Worm (Caenorhabditis elegans) whole organism, L1 larva: ENCODE measurements around the gene F44B9.2.

Experiments
- C16A3.4 ChIP-seq: fragments of 150-350 bp; optimal IDR thresholded peaks from 2 replicates; lab custom pipeline; 2014; ENCODE audit warnings: missing biosample characterization, missing genetic modification characterization
- C34B4.2 ChIP-seq: sonication (generic microtip); optimal IDR thresholded peaks from 2 replicates; lab custom pipeline; 2017; ENCODE audit warnings: mild to moderate bottlenecking, missing genetic modification characterization, missing compliant biosample characterization
- F16B12.6 ChIP-seq: fragments of 150-350 bp; optimal IDR thresholded peaks from 2 replicates; lab custom pipeline; 2014; ENCODE audit warnings: missing biosample characterization, missing genetic modification characterization
- Y116A8C.19 ChIP-seq: sonication (generic microtip); optimal IDR thresholded peaks from 2 replicates; lab custom pipeline; 2016; ENCODE audit warnings: missing compliant biosample characterization, missing genetic modification characterization, borderline replicate concordance
- blmp-1 ChIP-seq: fragments of 150-350 bp; optimal IDR thresholded peaks from 2 replicates; lab custom pipeline; 2014; ENCODE audit warnings: missing biosample characterization, missing genetic modification characterization
- ceh-82 ChIP-seq, 3 experiments: fragments of 150-350 bp in 1 of 3; sonication (generic microtip) in 2 of 3; optimal IDR thresholded peaks; 2 replicates each; lab custom pipeline; 2014 to 2017; ENCODE audit warnings: missing biosample characterization in 3 of 3, missing genetic modification characterization in 3 of 3
- ceh-88 ChIP-seq: fragments of 200-800 bp; sonication (Bioruptor generic); IDR thresholded peaks from 2 replicates; pipeline ENCODE4 v1.3.6; 2022; ENCODE audit warnings: missing genetic modification characterization, missing compliant biosample characterization
- dpl-1 ChIP-seq, 3 experiments: fragments of 150-350 bp in 2 of 3; sonication (generic microtip) in 1 of 3; optimal IDR thresholded peaks; 2 replicates each; lab custom pipeline; 2014 to 2017; ENCODE audit warnings: missing biosample characterization in 3 of 3, missing genetic modification characterization in 3 of 3, missing genetic modification reagents in 3 of 3
- dsc-1 ChIP-seq: sonication (generic microtip); optimal IDR thresholded peaks from 2 replicates; lab custom pipeline; 2016; ENCODE audit warnings: mild to moderate bottlenecking, missing genetic modification characterization, missing compliant biosample characterization
- efl-1 ChIP-seq, 4 experiments: fragments of 150-350 bp; optimal IDR thresholded peaks in 3 of 4; peaks in 1 of 4; 1 replicate in 1 of 4; 2 replicates in 3 of 4; lab custom pipeline; 2014; ENCODE audit warnings: missing biosample characterization in 2 of 4, missing genetic modification characterization in 2 of 4, missing genetic modification reagents in 2 of 4
- efl-3 ChIP-seq: fragments of 200-800 bp; sonication (Bioruptor generic); optimal IDR thresholded peaks from 2 replicates; lab custom pipeline; 2018; ENCODE audit warnings: mild to moderate bottlenecking, missing genetic modification characterization, missing compliant biosample characterization
- elt-2 ChIP-seq: sonication (generic microtip); optimal IDR thresholded peaks from 2 replicates; lab custom pipeline; 2016; ENCODE audit warnings: missing genetic modification characterization, mild to moderate bottlenecking, inconsistent platforms, missing compliant biosample characterization, missing genetic modification reagents
- elt-3 ChIP-seq, 6 experiments: fragments of 150-350 bp in 1 of 6; sonication (generic microtip); optimal IDR thresholded peaks; 2 replicates each; lab custom pipeline; 2017 to 2018; ENCODE audit warnings: missing biosample characterization in 6 of 6, missing genetic modification characterization in 6 of 6, inconsistent platforms in 1 of 6
- fkh-10 ChIP-seq: sonication (generic microtip); optimal IDR thresholded peaks from 2 replicates; lab custom pipeline; 2017; ENCODE audit warnings: missing biosample characterization, missing genetic modification reagents, missing genetic modification characterization
- fos-1 ChIP-seq: fragments of 150-350 bp; optimal IDR thresholded peaks from 2 replicates; lab custom pipeline; 2014; ENCODE audit warnings: missing biosample characterization, missing genetic modification characterization
- hpl-2 ChIP-seq: fragments of 150-350 bp; optimal IDR thresholded peaks from 2 replicates; lab custom pipeline; 2014; ENCODE audit warnings: missing biosample characterization, missing genetic modification reagents, missing genetic modification characterization
- irx-1 ChIP-seq: sonication (generic microtip); optimal IDR thresholded peaks from 2 replicates; lab custom pipeline; 2016; ENCODE audit warnings: missing genetic modification characterization, missing compliant biosample characterization
- jun-1 ChIP-seq: fragments of 150-350 bp; optimal IDR thresholded peaks from 2 replicates; lab custom pipeline; 2014; ENCODE audit warnings: missing biosample characterization, missing genetic modification reagents, missing genetic modification characterization
- lin-13 ChIP-seq: fragments of 150-350 bp; optimal IDR thresholded peaks from 2 replicates; lab custom pipeline; 2014; ENCODE audit warnings: missing biosample characterization, missing genetic modification reagents, missing genetic modification characterization
- lin-14 ChIP-seq: fragments of 200-800 bp; sonication (Bioruptor generic); optimal IDR thresholded peaks from 2 replicates; lab custom pipeline; 2018; ENCODE audit warnings: mild to moderate bottlenecking, missing genetic modification characterization, moderate library complexity, missing compliant biosample characterization
- lin-35 ChIP-seq, 2 experiments: fragments of 150-350 bp; optimal IDR thresholded peaks; 2 replicates each; lab custom pipeline; 2014; ENCODE audit warnings: missing biosample characterization in 2 of 2, missing genetic modification characterization in 2 of 2, missing genetic modification reagents in 2 of 2
- lsy-2 ChIP-seq, 2 experiments: fragments of 150-350 bp; optimal IDR thresholded peaks; 2 replicates each; lab custom pipeline; 2014; ENCODE audit warnings: missing biosample characterization in 2 of 2, missing genetic modification characterization in 2 of 2
- mef-2 ChIP-seq: fragments of 150-350 bp; optimal IDR thresholded peaks from 2 replicates; lab custom pipeline; 2014; ENCODE audit warnings: missing biosample characterization, missing genetic modification characterization
- mep-1 ChIP-seq: fragments of 150-350 bp; optimal IDR thresholded peaks from 2 replicates; lab custom pipeline; 2014; ENCODE audit warnings: missing biosample characterization, missing genetic modification characterization
- nhr-11 ChIP-seq: fragments of 150-350 bp; optimal IDR thresholded peaks from 2 replicates; lab custom pipeline; 2014; ENCODE audit warnings: missing biosample characterization, missing genetic modification characterization
- nhr-12 ChIP-seq: sonication (generic microtip); optimal IDR thresholded peaks from 2 replicates; lab custom pipeline; 2017; ENCODE audit warnings: missing biosample characterization, missing genetic modification characterization
- nhr-19 ChIP-seq: fragments of 200-800 bp; sonication (Bioruptor generic); conservative IDR thresholded peaks from 2 replicates; pipeline ENCODE4 v1.3.6; 2022; ENCODE audit warnings: missing genetic modification characterization, missing compliant biosample characterization
- nhr-20 ChIP-seq: sonication (generic microtip); optimal IDR thresholded peaks from 2 replicates; lab custom pipeline; 2016; ENCODE audit warnings: mild to moderate bottlenecking, missing genetic modification characterization, missing compliant biosample characterization
- nhr-47 ChIP-seq: sonication (generic microtip); optimal IDR thresholded peaks from 2 replicates; lab custom pipeline; 2016; ENCODE audit warnings: mild to moderate bottlenecking, missing genetic modification characterization, moderate library complexity, missing compliant biosample characterization
- nhr-71 ChIP-seq: sonication (generic microtip); optimal IDR thresholded peaks from 2 replicates; lab custom pipeline; 2016; ENCODE audit warnings: mild to moderate bottlenecking, missing genetic modification characterization, moderate library complexity, missing compliant biosample characterization
- nhr-77 ChIP-seq: fragments of 150-350 bp; optimal IDR thresholded peaks from 2 replicates; lab custom pipeline; 2014; ENCODE audit warnings: missing biosample characterization, missing genetic modification characterization
- nhr-84 ChIP-seq: sonication (generic microtip); optimal IDR thresholded peaks from 2 replicates; lab custom pipeline; 2017; ENCODE audit warnings: missing biosample characterization, missing genetic modification characterization
- nhr-85 ChIP-seq: sonication (generic microtip); peaks from one replicate; lab custom pipeline; 2016; ENCODE audit warnings: missing genetic modification characterization, inconsistent platforms, missing compliant biosample characterization
- nhr-90 ChIP-seq: sonication (generic microtip); optimal IDR thresholded peaks from 2 replicates; lab custom pipeline; 2016; ENCODE audit warnings: mild to moderate bottlenecking, missing genetic modification characterization, missing compliant biosample characterization; ENCODE audit not compliant: poor library complexity
- pax-3 ChIP-seq: fragments of 200-800 bp; sonication (Bioruptor generic); optimal IDR thresholded peaks from 2 replicates; lab custom pipeline; 2018; ENCODE audit warnings: mild to moderate bottlenecking, missing genetic modification characterization, moderate library complexity, missing compliant biosample characterization
- rnt-1 ChIP-seq: sonication (generic microtip); optimal IDR thresholded peaks from 2 replicates; lab custom pipeline; 2016; ENCODE audit warnings: mild to moderate bottlenecking, missing genetic modification characterization, moderate library complexity, missing compliant biosample characterization
- skn-1 ChIP-seq: fragments of 150-350 bp; optimal IDR thresholded peaks from 2 replicates; lab custom pipeline; 2014; ENCODE audit warnings: missing biosample characterization, missing genetic modification characterization
- snpc-4 ChIP-seq: fragments of 150-350 bp; optimal IDR thresholded peaks from 2 replicates; lab custom pipeline; 2014; ENCODE audit warnings: missing biosample characterization, missing genetic modification characterization
- snu-23 ChIP-seq: sonication (generic microtip); optimal IDR thresholded peaks from 2 replicates; lab custom pipeline; 2016; ENCODE audit warnings: missing genetic modification characterization, missing compliant biosample characterization
- sox-4 ChIP-seq: sonication (generic microtip); optimal IDR thresholded peaks from 2 replicates; lab custom pipeline; 2016; ENCODE audit warnings: missing genetic modification characterization, missing compliant biosample characterization
- sup-37 ChIP-seq: fragments of 200-800 bp; sonication (Bioruptor generic); optimal IDR thresholded peaks from 2 replicates; lab custom pipeline; 2018; ENCODE audit warnings: mild to moderate bottlenecking, missing genetic modification characterization, missing compliant biosample characterization
- swsn-7 ChIP-seq: sonication (generic microtip); optimal IDR thresholded peaks from 2 replicates; lab custom pipeline; 2016; ENCODE audit warnings: missing genetic modification characterization, missing compliant biosample characterization
- tbx-2 ChIP-seq: sonication (generic microtip); optimal IDR thresholded peaks from 2 replicates; lab custom pipeline; 2016; ENCODE audit warnings: missing genetic modification characterization, missing compliant biosample characterization
- tlp-1 ChIP-seq: fragments of 150-350 bp; optimal IDR thresholded peaks from 2 replicates; lab custom pipeline; 2014; ENCODE audit warnings: missing biosample characterization, missing genetic modification characterization
- unc-130 ChIP-seq: fragments of 150-350 bp; optimal IDR thresholded peaks from 2 replicates; lab custom pipeline; 2017; ENCODE audit warnings: missing biosample characterization, missing genetic modification characterization, inconsistent platforms
- unc-62 ChIP-seq: fragments of 150-350 bp; optimal IDR thresholded peaks from 2 replicates; lab custom pipeline; 2014; ENCODE audit warnings: missing biosample characterization, missing genetic modification reagents, missing genetic modification characterization
- xbp-1 ChIP-seq: sonication (generic microtip); optimal IDR thresholded peaks from 2 replicates; lab custom pipeline; 2016; ENCODE audit warnings: missing genetic modification characterization, missing compliant biosample characterization
- zag-1 ChIP-seq: fragments of 150-350 bp; optimal IDR thresholded peaks from 2 replicates; lab custom pipeline; 2014; ENCODE audit warnings: missing biosample characterization, missing genetic modification characterization
- ztf-4 ChIP-seq: fragments of 150-350 bp; optimal IDR thresholded peaks from 2 replicates; lab custom pipeline; 2014; ENCODE audit warnings: missing biosample characterization, missing genetic modification characterization

Gene F44B9.2

DNA sequence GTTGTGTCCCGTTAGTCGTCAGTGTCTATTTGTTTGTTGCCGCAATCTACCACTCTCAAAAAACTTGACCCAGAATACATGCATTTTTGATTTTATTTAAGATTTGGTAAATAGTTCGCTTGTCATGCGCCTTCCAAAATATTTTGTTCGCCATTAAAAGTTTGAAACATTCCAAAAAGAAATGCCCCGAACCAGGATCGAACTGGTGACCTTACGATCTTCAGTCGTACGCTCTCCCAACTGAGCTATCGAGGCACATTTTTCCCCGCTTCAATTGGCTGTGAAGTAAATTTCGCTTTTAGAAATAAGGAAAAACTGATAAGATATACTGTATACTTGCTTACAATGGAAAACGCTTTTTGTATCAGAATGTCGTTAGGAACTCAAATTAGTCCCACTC, 44.0 kb upstream of the F44B9.2 start:
- no peak for TF ChIP-seq nhr-84
- TF ChIP-seq Y116A8C.19 = no peak
- TF ChIP-seq hpl-2 (GFP tag; lab: Kevin White, UChicago) = no peak
- no peak for TF ChIP-seq efl-1 (optimal IDR thresholded peaks at IDR 0.05; lab: Kevin White, UChicago)
- TF ChIP-seq efl-1 (GFP tag; optimal IDR thresholded peaks at IDR 0.05 in 1 of 2; lab: Kevin White, UChicago) = peak in 1 of 2 experiments; percentile 40
- TF ChIP-seq efl-3 = no peak
- peak; percentile 4 for TF ChIP-seq mep-1

- peak; percentile 50 for TF ChIP-seq fos-1 (tag; lab: Kevin White, UChicago)
- TF ChIP-seq unc-130 (tag; lab: Kevin White, UChicago) = peak; percentile 3
- TF ChIP-seq sox-4 (tag; lab: Kevin White, UChicago) = no peak
- peak in 1 of 6 experiments; percentile 57 for TF ChIP-seq elt-3 (tag; optimal IDR thresholded peaks at IDR 0.05; lab: Kevin White, UChicago)
- TF ChIP-seq rnt-1 (tag; lab: Kevin White, UChicago) = peak; percentile 57
- TF ChIP-seq C16A3.4 (tag; lab: Kevin White, UChicago) = peak; percentile 45
- peak; percentile 58 for TF ChIP-seq mep-1
- no peak for TF ChIP-seq nhr-12 (tag; lab: Kevin White, UChicago)
- TF ChIP-seq nhr-90 (tag; lab: Kevin White, UChicago) = peak; percentile 66
- TF ChIP-seq efl-1 (optimal IDR thresholded peaks at IDR 0.05; lab: Kevin White, UChicago) = peak; percentile 68 to 79
- peak; percentile 46 to 92 for TF ChIP-seq efl-1 (GFP tag; optimal IDR thresholded peaks at IDR 0.05 in 1 of 2; lab: Kevin White, UChicago)
- TF ChIP-seq snu-23 (GFP tag; lab: Kevin White, UChicago) = peak; percentile 77
- TF ChIP-seq xbp-1 (tag; lab: Kevin White, UChicago) = peak; percentile 37
- TF ChIP-seq tbx-2 = peak; percentile 51
- peak; percentile 3 for TF ChIP-seq snpc-4 (tag; lab: Kevin White, UChicago)
- TF ChIP-seq nhr-19 (GFP tag; lab: Robert Waterston, UW) = peak; percentile 68
- TF ChIP-seq nhr-20 = peak; percentile 78
- peak; percentile 46 for TF ChIP-seq blmp-1 (tag; lab: Kevin White, UChicago)
- TF ChIP-seq tlp-1 (tag; lab: Kevin White, UChicago) = no peak
- TF ChIP-seq nhr-77 (tag; lab: Kevin White, UChicago) = peak; percentile 61
- no peak for TF ChIP-seq ztf-4 (tag; lab: Kevin White, UChicago)
- TF ChIP-seq ceh-88 (GFP tag; lab: Robert Waterston, UW) = peak; percentile 27; the same call in 1 of the 2 replicates
- peak; percentile 33 for TF ChIP-seq lin-13 (GFP tag; lab: Kevin White, UChicago)
- TF ChIP-seq nhr-71 = peak; percentile 74
- peak; percentile 56 for TF ChIP-seq irx-1 (tag; lab: Kevin White, UChicago)
- no peak for TF ChIP-seq zag-1
- TF ChIP-seq dpl-1 (GFP tag; optimal IDR thresholded peaks at IDR 0.05; lab: Kevin White, UChicago) = peak; percentile 20 to 46 (median 26)
- TF ChIP-seq elt-2 (tag; lab: Kevin White, UChicago) = peak; percentile 5
- TF ChIP-seq lsy-2 (tag; optimal IDR thresholded peaks at IDR 0.05; lab: Kevin White, UChicago) = peak; percentile 57 to 67
- TF ChIP-seq ceh-82 (tag; optimal IDR thresholded peaks at IDR 0.05; lab: Kevin White, UChicago) = peak; percentile 2 to 31 (median 5)
- TF ChIP-seq C34B4.2 = no peak
- peak; percentile 90 for TF ChIP-seq nhr-85 (tag; lab: Kevin White, UChicago)
- TF ChIP-seq unc-62 (GFP tag; lab: Kevin White, UChicago) = no peak
- TF ChIP-seq dsc-1 (tag; lab: Kevin White, UChicago) = peak; percentile 31
- TF ChIP-seq F16B12.6 (tag; lab: Kevin White, UChicago) = peak; percentile 40
- no peak for TF ChIP-seq mef-2 (tag; lab: Kevin White, UChicago)
- no peak for TF ChIP-seq Y116A8C.19
- TF ChIP-seq pax-3 = no peak
- peak; percentile 38 to 68 for TF ChIP-seq lin-35 (GFP tag; optimal IDR thresholded peaks at IDR 0.05; lab: Kevin White, UChicago)
- TF ChIP-seq lin-14 = peak; percentile 86
- TF ChIP-seq nhr-11 (tag; lab: Kevin White, UChicago) = no peak
- TF ChIP-seq nhr-47 (tag; lab: Kevin White, UChicago) = peak; percentile 60
- peak; percentile 26 for TF ChIP-seq jun-1 (tag; lab: Kevin White, UChicago)
- no peak for TF ChIP-seq sup-37 (GFP tag; lab: Kevin White, UChicago)
- peak; percentile 11 for TF ChIP-seq skn-1 (tag; lab: Kevin White, UChicago)
- no peak for TF ChIP-seq fkh-10 (GFP tag; lab: Kevin White, UChicago)
- TF ChIP-seq swsn-7 (tag; lab: Kevin White, UChicago) = peak; percentile 59
- TF ChIP-seq, all 84 proteins: peak for 33
Observed at ce11 chrIII:7978723-7979122, 43.5 kb upstream of the F44B9.2 start.
